Worm (Caenorhabditis elegans) whole organism, young adult: Measurements from ENCODE around the gene F26D10.13.

Experiments
- B0261.1 ChIP-seq: sonication (generic microtip); optimal IDR thresholded peaks from 2 replicates; lab custom pipeline; 2016; ENCODE audit warnings: mild to moderate bottlenecking, missing genetic modification characterization, moderate library complexity, missing compliant biosample characterization
- B0336.3 ChIP-seq: fragments of 200-800 bp; sonication (Bioruptor generic); IDR thresholded peaks from 2 replicates; pipeline ENCODE4 v1.3.6; 2022; ENCODE audit warnings: missing genetic modification characterization, missing compliant biosample characterization
- C06A6.2 ChIP-seq: fragments of 200-800 bp; sonication (Bioruptor generic); conservative IDR thresholded peaks from 2 replicates; pipeline ENCODE4 v1.3.6; 2022; ENCODE audit warnings: missing genetic modification characterization, missing compliant biosample characterization
- C17E4.6 ChIP-seq: fragments of 200-800 bp; sonication (Bioruptor generic); IDR thresholded peaks from 2 replicates; pipeline ENCODE4 v1.3.6; 2022; ENCODE audit warnings: missing genetic modification reagents, missing genetic modification characterization, missing compliant biosample characterization
- F23B12.7 ChIP-seq: sonication (generic microtip); optimal IDR thresholded peaks from 2 replicates; lab custom pipeline; 2017; ENCODE audit warnings: missing genetic modification characterization, mild to moderate bottlenecking, missing compliant biosample characterization, antibody characterized with exemption, moderate library complexity; ENCODE audit not compliant: insufficient read depth
- F52B5.7 ChIP-seq: sonication (generic microtip); optimal IDR thresholded peaks from 2 replicates; lab custom pipeline; 2016; ENCODE audit warnings: mild to moderate bottlenecking, missing genetic modification characterization, missing compliant biosample characterization
- T07F8.4 ChIP-seq: sonication (generic microtip); optimal IDR thresholded peaks from 2 replicates; lab custom pipeline; 2016; ENCODE audit warnings: mild to moderate bottlenecking, missing genetic modification characterization, moderate library complexity, missing compliant biosample characterization
- Y95B8A.8 ChIP-seq: fragments of 200-800 bp; sonication (Bioruptor generic); IDR thresholded peaks from 2 replicates; pipeline ENCODE4 v1.3.6; 2022; ENCODE audit warnings: missing genetic modification reagents, missing genetic modification characterization, missing compliant biosample characterization
- akir-1 ChIP-seq: fragments of 200-800 bp; sonication (Bioruptor generic); optimal IDR thresholded peaks from 2 replicates; lab custom pipeline; 2018; ENCODE audit warnings: mild to moderate bottlenecking, missing genetic modification characterization, moderate library complexity, missing compliant biosample characterization
- atf-7 ChIP-seq: sonication (generic microtip); optimal IDR thresholded peaks from 2 replicates; lab custom pipeline; 2017; ENCODE audit warnings: mild to moderate bottlenecking, missing genetic modification characterization, missing compliant biosample characterization
- attf-3 ChIP-seq: fragments of 200-800 bp; sonication (Bioruptor generic); conservative IDR thresholded peaks from 2 replicates; pipeline ENCODE4 v1.3.6; 2022; ENCODE audit warnings: missing genetic modification reagents, missing genetic modification characterization, missing compliant biosample characterization
- attf-5 ChIP-seq: fragments of 200-800 bp; sonication (Bioruptor generic); optimal IDR thresholded peaks from 2 replicates; lab custom pipeline; 2018; ENCODE audit warnings: mild to moderate bottlenecking, missing genetic modification characterization, missing compliant biosample characterization
- cebp-1 ChIP-seq, 2 experiments: fragments of 200-800 bp in 1 of 2; sonication (Bioruptor generic) in 1 of 2; sonication (generic microtip) in 1 of 2; IDR thresholded peaks in 1 of 2; optimal IDR thresholded peaks in 1 of 2; 2 replicates each; pipeline versions ENCODE4 v1.3.6 to Lab custom; 2017 to 2022; ENCODE audit warnings: missing compliant biosample characterization in 2 of 2, missing genetic modification characterization in 2 of 2, mild to moderate bottlenecking in 1 of 2, missing genetic modification reagents in 1 of 2, moderate library complexity in 1 of 2
- ceh-27 ChIP-seq: fragments of 200-800 bp; sonication (Bioruptor generic); optimal IDR thresholded peaks from 2 replicates; lab custom pipeline; 2018; ENCODE audit warnings: mild to moderate bottlenecking, missing genetic modification characterization, moderate library complexity, missing compliant biosample characterization
- ceh-58 ChIP-seq: fragments of 200-800 bp; sonication (Bioruptor generic); IDR thresholded peaks from 2 replicates; pipeline ENCODE4 v1.3.6; 2022; ENCODE audit warnings: missing genetic modification characterization, missing compliant biosample characterization
- chd-7 ChIP-seq: sonication (generic microtip); optimal IDR thresholded peaks from 2 replicates; lab custom pipeline; 2016; ENCODE audit warnings: mild to moderate bottlenecking, missing genetic modification characterization, moderate library complexity, missing compliant biosample characterization
- dpff-1 ChIP-seq: sonication (generic microtip); optimal IDR thresholded peaks from 2 replicates; lab custom pipeline; 2017; ENCODE audit warnings: mild to moderate bottlenecking, missing genetic modification characterization, missing compliant biosample characterization
- dpl-1 ChIP-seq: fragments of 150-350 bp; optimal IDR thresholded peaks from 2 replicates; lab custom pipeline; 2014; ENCODE audit warnings: missing biosample characterization, missing genetic modification reagents, missing genetic modification characterization
- ekl-4 ChIP-seq: fragments of 200-800 bp; sonication (Bioruptor generic); IDR thresholded peaks from 2 replicates; pipeline ENCODE4 v1.3.6; 2022; ENCODE audit warnings: missing genetic modification reagents, missing genetic modification characterization, missing compliant biosample characterization
- gei-17 ChIP-seq: fragments of 200-800 bp; sonication (Bioruptor generic); optimal IDR thresholded peaks from 2 replicates; lab custom pipeline; 2018; ENCODE audit warnings: mild to moderate bottlenecking, missing genetic modification characterization, missing compliant biosample characterization
- lag-1 ChIP-seq: fragments of 200-800 bp; sonication (Bioruptor generic); IDR thresholded peaks from 2 replicates; pipeline ENCODE4 v1.3.6; 2022; ENCODE audit warnings: missing genetic modification reagents, missing genetic modification characterization, missing compliant biosample characterization
- let-607 ChIP-seq, 2 experiments: fragments of 200-800 bp in 1 of 2; sonication (Bioruptor generic) in 1 of 2; sonication (generic microtip) in 1 of 2; optimal IDR thresholded peaks; 2 replicates each; lab custom pipeline; 2016 to 2018; ENCODE audit warnings: mild to moderate bottlenecking in 2 of 2, missing compliant biosample characterization in 2 of 2, missing genetic modification characterization in 2 of 2, moderate library complexity in 2 of 2, missing genotype in 1 of 2
- lin-40 ChIP-seq: sonication (generic microtip); optimal IDR thresholded peaks from 2 replicates; lab custom pipeline; 2016; ENCODE audit warnings: missing genetic modification characterization, mild to moderate bottlenecking, missing compliant biosample characterization, missing genotype, missing genetic modification reagents
- lsl-1 ChIP-seq: fragments of 200-800 bp; sonication (Bioruptor generic); optimal IDR thresholded peaks from 2 replicates; lab custom pipeline; 2018; ENCODE audit warnings: mild to moderate bottlenecking, missing genetic modification characterization, moderate library complexity, missing compliant biosample characterization
- madf-10 ChIP-seq: sonication (generic microtip); optimal IDR thresholded peaks from 2 replicates; lab custom pipeline; 2016; ENCODE audit warnings: mild to moderate bottlenecking, missing genetic modification characterization, missing compliant biosample characterization
- madf-3 ChIP-seq: fragments of 200-800 bp; sonication (Bioruptor generic); IDR thresholded peaks from 2 replicates; pipeline ENCODE4 v1.3.6; 2022; ENCODE audit warnings: missing genetic modification reagents, missing genetic modification characterization, missing compliant biosample characterization
- madf-6 ChIP-seq: fragments of 200-800 bp; sonication (Bioruptor generic); IDR thresholded peaks from 2 replicates; pipeline ENCODE4 v1.3.6; 2022; ENCODE audit warnings: missing genetic modification reagents, missing genetic modification characterization, missing compliant biosample characterization
- madf-8 ChIP-seq: fragments of 200-800 bp; sonication (Bioruptor generic); conservative IDR thresholded peaks from 2 replicates; pipeline ENCODE4 v1.3.6; 2022; ENCODE audit warnings: missing genetic modification reagents, missing genetic modification characterization, missing compliant biosample characterization
- nfyb-1 ChIP-seq: fragments of 200-800 bp; sonication (Bioruptor generic); IDR thresholded peaks from 2 replicates; pipeline ENCODE4 v1.3.6; 2022; ENCODE audit warnings: missing genetic modification reagents, missing genetic modification characterization, missing compliant biosample characterization
- nhr-90 ChIP-seq: sonication (generic microtip); optimal IDR thresholded peaks from 2 replicates; lab custom pipeline; 2016; ENCODE audit warnings: missing genotype, mild to moderate bottlenecking, missing genetic modification characterization, missing compliant biosample characterization
- pbrm-1 ChIP-seq: fragments of 200-800 bp; sonication (Bioruptor generic); IDR thresholded peaks from 2 replicates; pipeline ENCODE4 v1.3.6; 2022; ENCODE audit warnings: missing genetic modification reagents, missing genetic modification characterization, missing compliant biosample characterization
- pha-4 ChIP-seq: fragments of 150-350 bp; sonication (generic microtip); optimal IDR thresholded peaks from 2 replicates; lab custom pipeline; 2014; ENCODE audit warnings: missing biosample characterization, missing genetic modification reagents, missing genetic modification characterization
- rec-8 ChIP-seq, 2 experiments: sonication (generic microtip); optimal IDR thresholded peaks; 2 replicates each; lab custom pipeline; 2016; ENCODE audit warnings: mild to moderate bottlenecking in 2 of 2, missing genetic modification characterization in 2 of 2, missing genetic modification reagents in 2 of 2, missing genotype in 2 of 2, missing biosample characterization in 1 of 2, missing compliant biosample characterization in 1 of 2, moderate library complexity in 1 of 2
- rpc-1 ChIP-seq, 2 experiments: fragments of 150-350 bp in 1 of 2; sonication (generic microtip) in 1 of 2; optimal IDR thresholded peaks; 2 replicates each; lab custom pipeline; 2014 to 2018; ENCODE audit warnings: missing biosample characterization in 1 of 2, missing genetic modification characterization in 1 of 2, missing genetic modification reagents in 1 of 2, missing genotype in 1 of 2
- snpc-1.1 ChIP-seq: sonication (generic microtip); optimal IDR thresholded peaks from 2 replicates; lab custom pipeline; 2017; ENCODE audit warnings: missing genetic modification characterization, mild to moderate bottlenecking, missing compliant biosample characterization, antibody characterized with exemption, moderate library complexity, missing genotype, missing genetic modification reagents; ENCODE audit not compliant: insufficient read depth
- tbp1 ChIP-seq: fragments of 200-800 bp; sonication (Bioruptor generic); optimal IDR thresholded peaks from 2 replicates; lab custom pipeline; 2018; ENCODE audit warnings: mild to moderate bottlenecking, missing genetic modification characterization, missing compliant biosample characterization
- tlf-1 ChIP-seq: fragments of 200-800 bp; sonication (Bioruptor generic); optimal IDR thresholded peaks from 2 replicates; lab custom pipeline; 2018; ENCODE audit warnings: mild to moderate bottlenecking, missing genetic modification characterization, missing compliant biosample characterization
- unc-130 ChIP-seq: sonication (generic microtip); optimal IDR thresholded peaks from 2 replicates; lab custom pipeline; 2016; ENCODE audit warnings: missing genetic modification reagents, missing genetic modification characterization, missing compliant biosample characterization
- unc-62 ChIP-seq: fragments of 150-350 bp; optimal IDR thresholded peaks from 2 replicates; lab custom pipeline; 2014; ENCODE audit warnings: missing biosample characterization, missing genetic modification reagents, missing genetic modification characterization
- xnd-1 ChIP-seq: sonication (generic microtip); optimal IDR thresholded peaks from 2 replicates; lab custom pipeline; 2016; ENCODE audit warnings: missing genotype, missing genetic modification reagents, missing genetic modification characterization, missing compliant biosample characterization
- ztf-25 ChIP-seq: fragments of 200-800 bp; sonication (Bioruptor generic); IDR thresholded peaks from 2 replicates; pipeline ENCODE4 v1.3.6; 2022; ENCODE audit warnings: missing genetic modification reagents, missing genetic modification characterization, missing compliant biosample characterization
- ztf-28 ChIP-seq: fragments of 200-800 bp; sonication (Bioruptor generic); IDR thresholded peaks from 2 replicates; pipeline ENCODE4 v1.3.6; 2022; ENCODE audit warnings: missing genetic modification reagents, missing genetic modification characterization, missing compliant biosample characterization

The F26D10.13 gene

ce11 chrIV:17279592-17280440 is 15.2 kb upstream of the F26D10.13 start (continued):
- TF ChIP-seq nfyb-1 (0 out of 2 replicates have a peak, but pooled peaks have one; percentile 9), madf-3 (GFP tag; lab: Robert Waterston, UW) (peak; percentile 79), attf-5 (GFP tag; lab: Kevin White, UChicago) (peak; percentile 24), ekl-4 (peak; percentile 60; the same call in 1 of the 2 replicates), tlf-1 (GFP tag; lab: Kevin White, UChicago) (no peak), F23B12.7 (no peak), pbrm-1 (GFP tag; lab: Robert Waterston, UW) (peak; percentile 23), T07F8.4 (tag; lab: Kevin White, UChicago) (peak; percentile 22), attf-3 (GFP tag; lab: Robert Waterston, UW) (no peak), Y95B8A.8 (GFP tag; lab: Robert Waterston, UW) (peak; percentile 65; the same call in 1 of the 2 replicates), gei-17 (GFP tag; lab: Kevin White, UChicago) (no peak), cebp-1 (GFP tag; IDR thresholded peaks at IDR 0.05; lab: Robert Waterston, UW) (peak; percentile 7; the same call in 1 of the 2 replicates), cebp-1 (tag; optimal IDR thresholded peaks at IDR 0.05; lab: Kevin White, UChicago) (peak; percentile 33), unc-130 (no peak), madf-6 (GFP tag; lab: Robert Waterston, UW) (peak; percentile 67; the same call in 1 of the 2 replicates), dpff-1 (tag; lab: Kevin White, UChicago) (no peak), unc-62 (GFP tag; lab: Kevin White, UChicago) (no peak), atf-7 (tag; lab: Kevin White, UChicago) (peak; percentile 30)

- TF ChIP-seq rpc-1 (optimal IDR thresholded peaks at IDR 0.05; lab: Kevin White, UChicago), result no peak
- TF ChIP-seq rpc-1 (tag; optimal IDR thresholded peaks at IDR 0.05; lab: Kevin White, UChicago), result no peak
- no peak for TF ChIP-seq xnd-1 (tag; lab: Kevin White, UChicago)
- TF ChIP-seq dpl-1 (GFP tag; lab: Kevin White, UChicago), result no peak
- TF ChIP-seq snpc-1.1 (tag; lab: Kevin White, UChicago), result no peak
- TF ChIP-seq lin-40 (tag; lab: Kevin White, UChicago), result no peak
- no peak for TF ChIP-seq let-607 (tag; optimal IDR thresholded peaks at IDR 0.05; lab: Kevin White, UChicago)
- TF ChIP-seq ztf-25 (GFP tag; lab: Robert Waterston, UW), result 0 out of 2 replicates have a peak, but pooled peaks have one; percentile 41
- no peak for TF ChIP-seq dpff-1 (tag; lab: Kevin White, UChicago)
- no peak for TF ChIP-seq chd-7 (tag; lab: Kevin White, UChicago)
- TF ChIP-seq lsl-1 (GFP tag; lab: Kevin White, UChicago), result peak; percentile 4
- TF ChIP-seq B0336.3 (GFP tag; lab: Robert Waterston, UW), result peak; percentile 13
- no peak for TF ChIP-seq pha-4 (tag; lab: Kevin White, UChicago)
- no peak for TF ChIP-seq gei-17 (GFP tag; lab: Kevin White, UChicago)
- no peak for TF ChIP-seq lag-1
- no peak for TF ChIP-seq madf-10 (tag; lab: Kevin White, UChicago)
- no peak for TF ChIP-seq C17E4.6
- TF ChIP-seq ceh-27 (GFP tag; lab: Kevin White, UChicago), result peak; percentile 40
- TF ChIP-seq rec-8 (tag; optimal IDR thresholded peaks at IDR 0.05; lab: Kevin White, UChicago), result no peak
- TF ChIP-seq T07F8.4 (tag; lab: Kevin White, UChicago), result no peak
- TF ChIP-seq ekl-4, result no peak; the same call in 1 of the 2 replicates
- no peak for TF ChIP-seq madf-8 (GFP tag; lab: Robert Waterston, UW)
- no peak for TF ChIP-seq ceh-58 (GFP tag; lab: Robert Waterston, UW)
- TF ChIP-seq B0261.1 (tag; lab: Kevin White, UChicago), result no peak
- TF ChIP-seq nhr-90, result no peak
- no peak for TF ChIP-seq C06A6.2 (GFP tag; lab: Robert Waterston, UW)
- no peak for TF ChIP-seq F52B5.7 (tag; lab: Kevin White, UChicago)
- no peak for TF ChIP-seq akir-1
- TF ChIP-seq ztf-28 (GFP tag; lab: Robert Waterston, UW), result no peak
- no peak for TF ChIP-seq tbp1 (GFP tag; lab: Kevin White, UChicago)
Measured at ce11 chrIV:17278861-17279591, 14.4 kb upstream of the F26D10.13 start, which contains the start of gene hsp-1. TSS of gene hsp-1 (plus strand) at chrIV:17278959.
